Worm (Caenorhabditis elegans) whole organism, L3 larva: Measurements from ENCODE around the gene Y26E6A.2.

Source experiments
- ama-1 ChIP-seq: fragments of 150-350 bp; optimal IDR thresholded peaks from 2 replicates; lab custom pipeline; 2018
- nhr-237 ChIP-seq: fragments of 150-350 bp; optimal IDR thresholded peaks from 2 replicates; lab custom pipeline; 2014; ENCODE audit warnings: missing biosample characterization, missing genetic modification characterization

- TF ChIP-seq nhr-237: no peak
- no peak for TF ChIP-seq ama-1 (lab: Kevin White, UChicago)
Observed at ce11 chrX:13941865-13942264, 27.7 kb upstream of the Y26E6A.2 start.
